Fruit fly (Drosophila melanogaster): Measurements from ENCODE around the gene CG10183.

The CG10183 gene

dm6 chr3R:23646183-23646582 lies 47.3 kb upstream of the CG10183 start (continued):
- no peak for TF ChIP-seq toy (GFP tag; IDR thresholded peaks at IDR 0.05)
- peak; percentile 39 for TF ChIP-seq CG14710 (tag; optimal IDR thresholded peaks at IDR 0.05)
- TF ChIP-seq Sry-δ (GFP tag; optimal IDR thresholded peaks at IDR 0.05) = peak; percentile 30
- peak; percentile 53 for TF ChIP-seq CG2120 (GFP tag; optimal IDR thresholded peaks at IDR 0.05)
- peak; percentile 83 for TF ChIP-seq CG11504 (tag; optimal IDR thresholded peaks at IDR 0.05)
- peak; percentile 12 for TF ChIP-seq CG18476 (GFP tag; optimal IDR thresholded peaks at IDR 0.05)
- TF ChIP-seq CG5245 (GFP tag; optimal IDR thresholded peaks at IDR 0.05) = peak; percentile 61
- TF ChIP-seq CG3726 (GFP tag; IDR thresholded peaks at IDR 0.05) = peak; percentile 74; the same call in 2 of the 3 replicates
- peak; percentile 50 for TF ChIP-seq CG10462 (GFP tag; optimal IDR thresholded peaks at IDR 0.05)
- peak; percentile 44 for TF ChIP-seq kah (GFP tag; optimal IDR thresholded peaks at IDR 0.05)
- TF ChIP-seq scrt (GFP tag; optimal IDR thresholded peaks at IDR 0.05) = peak; percentile 20
- TF ChIP-seq gsb-n (tag; optimal IDR thresholded peaks at IDR 0.05) = peak; percentile 53
- TF ChIP-seq yki (optimal IDR thresholded peaks at IDR 0.05) = no peak
- 0 out of 2 replicates have a peak, but pooled peaks have one; percentile 13 for TF ChIP-seq Dip2 (GFP tag; IDR thresholded peaks at IDR 0.05)
- peak; percentile 79 for TF ChIP-seq Blimp-1 (GFP tag; optimal IDR thresholded peaks at IDR 0.05)
- peak; percentile 38 for TF ChIP-seq Side (GFP tag; optimal IDR thresholded peaks at IDR 0.05)
- peak; percentile 68 for TF ChIP-seq NC2β (GFP tag; optimal IDR thresholded peaks at IDR 0.05)
- TF ChIP-seq Ada2b (GFP tag; IDR thresholded peaks at IDR 0.05) = peak; percentile 86
- TF ChIP-seq insv (GFP tag; optimal IDR thresholded peaks at IDR 0.05) = no peak
- TF ChIP-seq Rfx (GFP tag; IDR thresholded peaks at IDR 0.05) = peak; percentile 73
- TF ChIP-seq fd102C (GFP tag; optimal IDR thresholded peaks at IDR 0.05) = no peak
- peak in 1 of 2 experiments; percentile 78 for TF ChIP-seq Hr51 (GFP tag; optimal IDR thresholded peaks at IDR 0.05)
- TF ChIP-seq klu (GFP tag; IDR thresholded peaks at IDR 0.05) = 0 out of 2 replicates have a peak, but pooled peaks have one; percentile 36
- TF ChIP-seq CG12744 (GFP tag; optimal IDR thresholded peaks at IDR 0.05) = no peak
- no peak for TF ChIP-seq CG8478 (optimal IDR thresholded peaks at IDR 0.05)
- no peak for TF ChIP-seq hkb (optimal IDR thresholded peaks at IDR 0.05)
- peak; percentile 90 for TF ChIP-seq hkb (GFP tag; IDR thresholded peaks at IDR 0.05)
- TF ChIP-seq CG10209 (GFP tag; optimal IDR thresholded peaks at IDR 0.05) = peak; percentile 50
- peak; percentile 56 for TF ChIP-seq tio (GFP tag; optimal IDR thresholded peaks at IDR 0.05)
- peak; percentile 62 for TF ChIP-seq jing (GFP tag; optimal IDR thresholded peaks at IDR 0.05)
- TF ChIP-seq CG12299 (tag; optimal IDR thresholded peaks at IDR 0.05) = no peak
- peak; percentile 58 for TF ChIP-seq CG6254 (GFP tag; optimal IDR thresholded peaks at IDR 0.05)
- peak; percentile 56 for TF ChIP-seq pnt (GFP tag; optimal IDR thresholded peaks at IDR 0.05)
- TF ChIP-seq Hand (GFP tag; optimal IDR thresholded peaks at IDR 0.05) = peak; percentile 36
- no peak for TF ChIP-seq CG6175 (GFP tag; IDR thresholded peaks at IDR 0.05)
- TF ChIP-seq HLH3B (GFP tag; IDR thresholded peaks at IDR 0.05) = peak; percentile 79
- TF ChIP-seq sob (GFP tag; IDR thresholded peaks at IDR 0.05) = peak; percentile 67
- TF ChIP-seq Asciz (GFP tag; optimal IDR thresholded peaks at IDR 0.05) = peak; percentile 70
- peak; percentile 42; the same call in 1 of the 2 replicates for TF ChIP-seq CG3847 (GFP tag; IDR thresholded peaks at IDR 0.05)
- peak; percentile 71 for TF ChIP-seq CG33213 (GFP tag; optimal IDR thresholded peaks at IDR 0.05)
- peak; percentile 32 for TF ChIP-seq CG12155 (GFP tag; optimal IDR thresholded peaks at IDR 0.05)
- no peak for TF ChIP-seq psq (GFP tag; optimal IDR thresholded peaks at IDR 0.05)
- TF ChIP-seq cad (GFP tag; optimal IDR thresholded peaks at IDR 0.05) = no peak
- TF ChIP-seq CG8765 (GFP tag; IDR thresholded peaks at IDR 0.05) = no peak
- no peak for TF ChIP-seq sd (tag; optimal IDR thresholded peaks at IDR 0.05)
- TF ChIP-seq dpn (GFP tag; optimal IDR thresholded peaks at IDR 0.05) = peak; percentile 69 to 75
- peak; percentile 51 for TF ChIP-seq CG8944 (GFP tag; optimal IDR thresholded peaks at IDR 0.05)
- TF ChIP-seq ATbp (GFP tag; optimal IDR thresholded peaks at IDR 0.05) = peak; percentile 77
- TF ChIP-seq Gsc (GFP tag; IDR thresholded peaks at IDR 0.05) = peak; percentile 68; the same call in 1 of the 2 replicates
- no peak for TF ChIP-seq HLHmδ (GFP tag; optimal IDR thresholded peaks at IDR 0.05)
- peak; percentile 75 for TF ChIP-seq fd96Cb (tag; optimal IDR thresholded peaks at IDR 0.05)
- TF ChIP-seq Usf (GFP tag; optimal IDR thresholded peaks at IDR 0.05) = no peak

Data from whole organism, embryonic.